Fruit fly (Drosophila melanogaster): ENCODE measurements around the gene CG11771.

CG11771 gene

dm6 chr3R:24974762-24975432, 43.1 kb downstream of the CG11771 start:
- TF ChIP-seq spab (GFP tag; optimal IDR thresholded peaks at IDR 0.05), result peak; percentile 82
- peak; percentile 86 for TF ChIP-seq CG3032 (tag; optimal IDR thresholded peaks at IDR 0.05)
- TF ChIP-seq CG11902 (GFP tag; optimal IDR thresholded peaks at IDR 0.05), result peak; percentile 49
- peak; percentile 80 for TF ChIP-seq CG7368 (GFP tag; optimal IDR thresholded peaks at IDR 0.05)
- peak; percentile 77 for TF ChIP-seq CG34406 (GFP tag; optimal IDR thresholded peaks at IDR 0.05)
- peak; percentile 84 for TF ChIP-seq CG6163 (GFP tag; IDR thresholded peaks at IDR 0.05)
- peak; percentile 77 for TF ChIP-seq CG31627 (GFP tag; optimal IDR thresholded peaks at IDR 0.05)
- TF ChIP-seq achi (GFP tag; optimal IDR thresholded peaks at IDR 0.05), result peak; percentile 91
- TF ChIP-seq Eip75B (GFP tag; optimal IDR thresholded peaks at IDR 0.05), result peak; percentile 76
- peak; percentile 81 for TF ChIP-seq CG11762 (GFP tag; optimal IDR thresholded peaks at IDR 0.05; ENCODE audit: insufficient read depth)
- peak; percentile 75 for TF ChIP-seq Sox102F (GFP tag; optimal IDR thresholded peaks at IDR 0.05)
- peak; percentile 28 for TF ChIP-seq Ets21C (GFP tag; optimal IDR thresholded peaks at IDR 0.05)
- peak; percentile 80 for TF ChIP-seq CG10631 (GFP tag; optimal IDR thresholded peaks at IDR 0.05)
- TF ChIP-seq CG8319 (GFP tag; optimal IDR thresholded peaks at IDR 0.05), result peak; percentile 65
- peak; percentile 61 to 90 for TF ChIP-seq salr (GFP tag; optimal IDR thresholded peaks at IDR 0.05)
- TF ChIP-seq Blimp-1 (GFP tag; optimal IDR thresholded peaks at IDR 0.05), result peak; percentile 18
- TF ChIP-seq Gug (GFP tag; IDR thresholded peaks at IDR 0.05), result peak; percentile 93
- TF ChIP-seq CG3919 (GFP tag; optimal IDR thresholded peaks at IDR 0.05), result peak; percentile 93
- peak; percentile 67 for TF ChIP-seq CG9139 (GFP tag; optimal IDR thresholded peaks at IDR 0.05)
- peak; percentile 89 for TF ChIP-seq CG6276 (GFP tag; optimal IDR thresholded peaks at IDR 0.05)
- TF ChIP-seq Hr38 (GFP tag; optimal IDR thresholded peaks at IDR 0.05), result no peak
- peak; percentile 89 for TF ChIP-seq pdm3 (GFP tag; optimal IDR thresholded peaks at IDR 0.05)
- TF ChIP-seq CG6792 (GFP tag; optimal IDR thresholded peaks at IDR 0.05), result peak; percentile 50
- peak; percentile 89 for TF ChIP-seq CG4318 (GFP tag; optimal IDR thresholded peaks at IDR 0.05)
- TF ChIP-seq ss (GFP tag; optimal IDR thresholded peaks at IDR 0.05), result peak; percentile 73 to 87
- peak; percentile 79 for TF ChIP-seq cyc (GFP tag; optimal IDR thresholded peaks at IDR 0.05)
- TF ChIP-seq net (GFP tag; optimal IDR thresholded peaks at IDR 0.05), result peak; percentile 81
- TF ChIP-seq dac (GFP tag; optimal IDR thresholded peaks at IDR 0.05), result peak; percentile 70
- TF ChIP-seq CG1621 (tag; optimal IDR thresholded peaks at IDR 0.05), result peak; percentile 62
- peak; percentile 88 for TF ChIP-seq OdsH (GFP tag; optimal IDR thresholded peaks at IDR 0.05)
- peak; percentile 68 for TF ChIP-seq Smox (GFP tag; optimal IDR thresholded peaks at IDR 0.05)
- peak; percentile 58 for TF ChIP-seq CG6854 (GFP tag; optimal IDR thresholded peaks at IDR 0.05)
- TF ChIP-seq Sox15 (GFP tag; optimal IDR thresholded peaks at IDR 0.05), result peak; percentile 50
- peak; percentile 68 for TF ChIP-seq Met (GFP tag; optimal IDR thresholded peaks at IDR 0.05)
- peak; percentile 93 for TF ChIP-seq eg (GFP tag; IDR thresholded peaks at IDR 0.05)
- TF ChIP-seq topi (GFP tag; optimal IDR thresholded peaks at IDR 0.05), result peak; percentile 80
- peak; percentile 94 for TF ChIP-seq Sox14 (GFP tag; optimal IDR thresholded peaks at IDR 0.05)
- peak; percentile 74 for TF ChIP-seq Hr39 (GFP tag; optimal IDR thresholded peaks at IDR 0.05)
- peak; percentile 88 for TF ChIP-seq Hr4 (GFP tag; optimal IDR thresholded peaks at IDR 0.05)
- TF ChIP-seq fd59A (GFP tag; optimal IDR thresholded peaks at IDR 0.05), result peak; percentile 80
- peak; percentile 96 for TF ChIP-seq CG32006 (GFP tag; optimal IDR thresholded peaks at IDR 0.05)
- peak; percentile 92 for TF ChIP-seq dsx (GFP tag; optimal IDR thresholded peaks at IDR 0.05; ENCODE audit: poor library complexity, severe bottlenecking)
- peak; percentile 79 for TF ChIP-seq CG10669 (GFP tag; optimal IDR thresholded peaks at IDR 0.05)
- peak; percentile 72 for TF ChIP-seq CG11294 (GFP tag; IDR thresholded peaks at IDR 0.05)
- peak; percentile 72 for TF ChIP-seq CG16779 (tag; optimal IDR thresholded peaks at IDR 0.05)
- TF ChIP-seq Lpt (GFP tag; optimal IDR thresholded peaks at IDR 0.05), result peak; percentile 92
- peak; percentile 79 for TF ChIP-seq Ets96B (tag; optimal IDR thresholded peaks at IDR 0.05)
- peak; percentile 91 for TF ChIP-seq svp (GFP tag)
- TF ChIP-seq CG8632 (GFP tag; optimal IDR thresholded peaks at IDR 0.05), result peak; percentile 65
- TF ChIP-seq Eip78C (GFP tag), result peak; percentile 94
- peak; percentile 45 for TF ChIP-seq lz (GFP tag; optimal IDR thresholded peaks at IDR 0.05)

All from whole organism, prepupa.